Fruit fly (Drosophila melanogaster) Kc167 (cell line): ENCODE data around the gene PIP82.

Experiments used
- Myc ChIP-seq: fragments of >200 bp; optimal IDR thresholded peaks from 2 replicates; lab custom pipeline; 2017; ENCODE audit warnings: missing external identifiers
- Sin3A ChIP-seq: fragments of >200 bp; optimal IDR thresholded peaks from 2 replicates; lab custom pipeline; 2018; ENCODE audit warnings: missing external identifiers
- h ChIP-seq: fragments of >200 bp; optimal IDR thresholded peaks from 3 replicates; lab custom pipeline; 2018; ENCODE audit warnings: missing external identifiers
- insv ChIP-seq: fragments of >200 bp; optimal IDR thresholded peaks from 3 replicates; lab custom pipeline; 2018; ENCODE audit warnings: missing external identifiers
- psq ChIP-seq: fragments of >200 bp; optimal IDR thresholded peaks from 2 replicates; lab custom pipeline; 2017; ENCODE audit warnings: missing external identifiers
- ttk ChIP-seq: sonication (Bioruptor generic); optimal IDR thresholded peaks from 2 replicates; lab custom pipeline; 2017; ENCODE audit warnings: missing external identifiers

The PIP82 gene

dm6 chrX:8533589-8534320, 4.3 kb upstream of the PIP82 start:
- TF ChIP-seq psq (lab: Kevin White, UChicago), result no peak
- no peak for TF ChIP-seq ttk (lab: Kevin White, UChicago)
- no peak for TF ChIP-seq insv (lab: Kevin White, UChicago)
- no peak for TF ChIP-seq h (lab: Kevin White, UChicago)
- TF ChIP-seq Myc (lab: Kevin White, UChicago), result no peak
- TF ChIP-seq Sin3A, result no peak

dm6 chrX:8531775-8532174, 2.3 kb upstream of the PIP82 start:
- TF ChIP-seq insv (lab: Kevin White, UChicago) (no peak), h (lab: Kevin White, UChicago) (no peak), ttk (lab: Kevin White, UChicago) (no peak), psq (lab: Kevin White, UChicago) (no peak), Sin3A (no peak), Myc (lab: Kevin White, UChicago) (no peak)

- TF ChIP-seq ttk (lab: Kevin White, UChicago) (no peak), psq (lab: Kevin White, UChicago) (no peak), h (lab: Kevin White, UChicago) (no peak), insv (lab: Kevin White, UChicago) (no peak), Sin3A (no peak), Myc (lab: Kevin White, UChicago) (no peak)
These were observed 5.8 kb downstream of the PIP82 start for dm6 chrX:8523572-8524155.

DNA sequence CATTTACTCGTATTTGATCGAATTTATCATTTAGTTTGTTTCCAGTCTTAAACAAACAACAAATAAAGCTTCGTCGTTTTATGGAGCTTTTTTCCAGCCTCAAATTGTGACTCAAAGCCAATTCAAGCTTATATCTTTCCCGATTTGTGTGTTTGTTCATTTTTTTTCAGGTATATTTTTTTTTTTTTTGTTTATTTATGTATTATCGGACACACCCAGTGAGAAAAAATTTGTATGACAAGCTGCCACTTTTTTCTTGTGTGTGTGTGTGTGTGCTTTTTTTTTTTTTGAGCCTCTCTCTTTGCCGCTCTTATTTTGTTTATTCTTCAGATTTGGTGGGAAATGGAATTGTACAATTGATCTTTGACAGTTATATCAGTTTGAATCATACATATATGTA, 7.0 kb downstream of the PIP82 start:
- no peak for TF ChIP-seq Sin3A
- no peak for TF ChIP-seq h (lab: Kevin White, UChicago)
- TF ChIP-seq insv (lab: Kevin White, UChicago), result no peak
- no peak for TF ChIP-seq ttk (lab: Kevin White, UChicago)
- TF ChIP-seq Myc (lab: Kevin White, UChicago), result no peak
- TF ChIP-seq psq (lab: Kevin White, UChicago), result no peak

DNA sequence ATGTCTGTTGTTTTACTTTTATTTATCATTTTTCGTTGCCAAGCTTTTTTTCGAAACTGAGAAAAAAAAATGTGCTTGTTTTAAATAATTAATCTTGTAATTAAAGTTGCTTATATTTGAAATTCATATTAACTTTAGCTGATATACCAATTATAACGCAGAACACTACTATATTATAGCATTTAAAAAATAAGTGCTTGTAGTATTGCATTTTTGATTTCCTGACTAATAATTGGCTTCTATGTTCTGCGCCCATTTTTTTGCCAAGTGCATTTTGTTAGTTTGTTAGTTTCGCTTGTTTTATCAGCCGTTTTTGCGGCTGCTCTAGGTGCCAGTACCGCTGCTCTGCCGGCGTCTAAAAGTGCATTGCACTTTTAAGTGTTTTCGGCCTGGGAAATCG, 8.0 kb downstream of the PIP82 start:
- no peak for TF ChIP-seq ttk (lab: Kevin White, UChicago)
- TF ChIP-seq Sin3A, result no peak
- TF ChIP-seq insv (lab: Kevin White, UChicago), result no peak
- no peak for TF ChIP-seq Myc (lab: Kevin White, UChicago)
- no peak for TF ChIP-seq h (lab: Kevin White, UChicago)
- TF ChIP-seq psq (lab: Kevin White, UChicago), result no peak

dm6 chrX:8520517-8520916, 9.0 kb downstream of the PIP82 start:
- TF ChIP-seq insv (lab: Kevin White, UChicago) (no peak), psq (lab: Kevin White, UChicago) (no peak), Sin3A (no peak), h (lab: Kevin White, UChicago) (no peak), ttk (lab: Kevin White, UChicago) (no peak), Myc (lab: Kevin White, UChicago) (no peak)

dm6 chrX:8518025-8518661, 11.4 kb downstream of the PIP82 start:
- TF ChIP-seq ttk (lab: Kevin White, UChicago) (no peak), h (lab: Kevin White, UChicago) (no peak), insv (lab: Kevin White, UChicago) (no peak), Sin3A (no peak), Myc (lab: Kevin White, UChicago) (no peak)

dm6 chrX:8517121-8518024, 12.1 kb downstream of the PIP82 start, which contains the start of gene Nrg:
Nrg (plus strand) TSS chrX:8517373.
- TF ChIP-seq ttk (lab: Kevin White, UChicago), result no peak
- TF ChIP-seq h (lab: Kevin White, UChicago), result no peak
- no peak for TF ChIP-seq insv (lab: Kevin White, UChicago)
- TF ChIP-seq Myc (lab: Kevin White, UChicago), result no peak
- no peak for TF ChIP-seq psq (lab: Kevin White, UChicago)
- no peak for TF ChIP-seq Sin3A

dm6 chrX:8512251-8512650, 17.2 kb downstream of the PIP82 start:
- TF ChIP-seq psq (lab: Kevin White, UChicago), result no peak
- TF ChIP-seq ttk (lab: Kevin White, UChicago), result no peak
- TF ChIP-seq Sin3A, result no peak
- TF ChIP-seq Myc (lab: Kevin White, UChicago), result no peak
- TF ChIP-seq h (lab: Kevin White, UChicago), result no peak
- no peak for TF ChIP-seq insv (lab: Kevin White, UChicago)

DNA sequence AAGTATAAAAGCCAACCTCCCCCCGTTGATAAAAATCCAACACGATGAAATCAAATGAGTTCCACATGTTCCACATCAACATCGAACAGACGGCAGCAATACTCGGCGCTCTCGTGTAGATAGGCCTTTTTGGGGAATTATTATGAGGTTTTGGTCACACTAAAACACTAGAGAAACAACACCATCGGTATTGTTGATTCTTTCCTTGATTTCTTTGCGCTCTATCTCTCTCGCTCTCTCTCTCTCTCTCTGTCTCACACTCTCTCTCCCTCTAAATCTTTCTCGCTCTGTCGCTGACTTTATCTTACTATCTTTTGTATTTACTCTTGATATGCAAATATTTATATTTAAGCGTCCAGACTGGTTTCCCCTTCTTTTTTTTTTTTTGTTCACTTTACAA, 18.8 kb downstream of the PIP82 start:
- no peak for TF ChIP-seq Myc (lab: Kevin White, UChicago)
- no peak for TF ChIP-seq ttk (lab: Kevin White, UChicago)
- TF ChIP-seq Sin3A, result no peak
- TF ChIP-seq h (lab: Kevin White, UChicago), result no peak
- no peak for TF ChIP-seq psq (lab: Kevin White, UChicago)
- TF ChIP-seq insv (lab: Kevin White, UChicago), result no peak
